Worm (Caenorhabditis elegans) whole organism, L1 larva: Measurements from ENCODE around the gene trpp-3.

Experiments
- C04F5.9 ChIP-seq: sonication (generic microtip); optimal IDR thresholded peaks from 2 replicates; lab custom pipeline; 2016; ENCODE audit warnings: missing genetic modification characterization, missing compliant biosample characterization
- C34B4.2 ChIP-seq: sonication (generic microtip); optimal IDR thresholded peaks from 2 replicates; lab custom pipeline; 2017; ENCODE audit warnings: mild to moderate bottlenecking, missing genetic modification characterization, missing compliant biosample characterization
- F16B12.6 ChIP-seq: fragments of 150-350 bp; optimal IDR thresholded peaks from 2 replicates; lab custom pipeline; 2014; ENCODE audit warnings: missing biosample characterization, missing genetic modification characterization
- Y116A8C.19 ChIP-seq: sonication (generic microtip); optimal IDR thresholded peaks from 2 replicates; lab custom pipeline; 2016; ENCODE audit warnings: missing compliant biosample characterization, missing genetic modification characterization, borderline replicate concordance
- aha-1 ChIP-seq: fragments of 150-350 bp; optimal IDR thresholded peaks from 2 replicates; lab custom pipeline; 2014; ENCODE audit warnings: missing biosample characterization, missing genetic modification characterization
- alr-1 ChIP-seq: fragments of 200-800 bp; sonication (Bioruptor generic); optimal IDR thresholded peaks from 2 replicates; lab custom pipeline; 2018; ENCODE audit warnings: borderline replicate concordance, mild to moderate bottlenecking, missing genetic modification characterization, missing compliant biosample characterization
- ama-1 ChIP-seq: fragments of 150-350 bp; optimal IDR thresholded peaks from 2 replicates; lab custom pipeline; 2014
- blmp-1 ChIP-seq: fragments of 150-350 bp; optimal IDR thresholded peaks from 2 replicates; lab custom pipeline; 2014; ENCODE audit warnings: missing biosample characterization, missing genetic modification characterization
- ceh-8 ChIP-seq: fragments of 200-800 bp; sonication (Bioruptor generic); optimal IDR thresholded peaks from 2 replicates; lab custom pipeline; 2018; ENCODE audit warnings: mild to moderate bottlenecking, missing genetic modification characterization, moderate library complexity, missing compliant biosample characterization
- efl-1 ChIP-seq, 4 experiments: fragments of 150-350 bp; optimal IDR thresholded peaks in 3 of 4; peaks in 1 of 4; 1 replicate in 1 of 4; 2 replicates in 3 of 4; lab custom pipeline; 2014; ENCODE audit warnings: missing biosample characterization in 2 of 4, missing genetic modification characterization in 2 of 4, missing genetic modification reagents in 2 of 4
- egl-13 ChIP-seq: sonication (generic microtip); optimal IDR thresholded peaks from 2 replicates; lab custom pipeline; 2016; ENCODE audit warnings: missing genotype, missing genetic modification reagents, missing genetic modification characterization, missing compliant biosample characterization
- egl-27 ChIP-seq, 2 experiments: fragments of 150-350 bp in 1 of 2; sonication (generic microtip); optimal IDR thresholded peaks; 3 replicates each; lab custom pipeline; 2017 to 2018; ENCODE audit warnings: missing biosample characterization in 2 of 2, missing genetic modification characterization in 2 of 2, missing genetic modification reagents in 2 of 2
- elt-2 ChIP-seq: sonication (generic microtip); optimal IDR thresholded peaks from 2 replicates; lab custom pipeline; 2016; ENCODE audit warnings: missing genetic modification characterization, mild to moderate bottlenecking, inconsistent platforms, missing compliant biosample characterization, missing genetic modification reagents
- elt-3 ChIP-seq, 6 experiments: fragments of 150-350 bp in 1 of 6; sonication (generic microtip); optimal IDR thresholded peaks; 2 replicates each; lab custom pipeline; 2017 to 2018; ENCODE audit warnings: missing biosample characterization in 6 of 6, missing genetic modification characterization in 6 of 6, inconsistent platforms in 1 of 6
- fkh-4 ChIP-seq: sonication (generic microtip); optimal IDR thresholded peaks from 2 replicates; lab custom pipeline; 2016; ENCODE audit warnings: missing compliant biosample characterization, missing genetic modification characterization, borderline replicate concordance
- fkh-8 ChIP-seq: sonication (generic microtip); optimal IDR thresholded peaks from 2 replicates; lab custom pipeline; 2016; ENCODE audit warnings: mild to moderate bottlenecking, missing genetic modification characterization, missing compliant biosample characterization
- isw-1 ChIP-seq: fragments of 200-800 bp; sonication (Bioruptor generic); IDR thresholded peaks from 2 replicates; pipeline ENCODE4 v1.3.6; 2022; ENCODE audit warnings: missing genetic modification characterization, missing compliant biosample characterization
- jun-1 ChIP-seq: fragments of 150-350 bp; optimal IDR thresholded peaks from 2 replicates; lab custom pipeline; 2014; ENCODE audit warnings: missing biosample characterization, missing genetic modification reagents, missing genetic modification characterization
- lin-13 ChIP-seq: fragments of 150-350 bp; optimal IDR thresholded peaks from 2 replicates; lab custom pipeline; 2014; ENCODE audit warnings: missing biosample characterization, missing genetic modification reagents, missing genetic modification characterization
- lin-14 ChIP-seq: fragments of 200-800 bp; sonication (Bioruptor generic); optimal IDR thresholded peaks from 2 replicates; lab custom pipeline; 2018; ENCODE audit warnings: mild to moderate bottlenecking, missing genetic modification characterization, moderate library complexity, missing compliant biosample characterization
- lin-35 ChIP-seq, 2 experiments: fragments of 150-350 bp; optimal IDR thresholded peaks; 2 replicates each; lab custom pipeline; 2014; ENCODE audit warnings: missing biosample characterization in 2 of 2, missing genetic modification characterization in 2 of 2, missing genetic modification reagents in 2 of 2
- lin-39 ChIP-seq: fragments of 150-350 bp; optimal IDR thresholded peaks from 2 replicates; lab custom pipeline; 2014; ENCODE audit warnings: missing biosample characterization, missing genetic modification reagents, missing genetic modification characterization
- lsy-2 ChIP-seq, 2 experiments: fragments of 150-350 bp; optimal IDR thresholded peaks; 2 replicates each; lab custom pipeline; 2014; ENCODE audit warnings: missing biosample characterization in 2 of 2, missing genetic modification characterization in 2 of 2
- mef-2 ChIP-seq: fragments of 150-350 bp; optimal IDR thresholded peaks from 2 replicates; lab custom pipeline; 2014; ENCODE audit warnings: missing biosample characterization, missing genetic modification characterization
- mep-1 ChIP-seq: fragments of 150-350 bp; optimal IDR thresholded peaks from 2 replicates; lab custom pipeline; 2014; ENCODE audit warnings: missing biosample characterization, missing genetic modification characterization
- nhr-20 ChIP-seq: sonication (generic microtip); optimal IDR thresholded peaks from 2 replicates; lab custom pipeline; 2016; ENCODE audit warnings: mild to moderate bottlenecking, missing genetic modification characterization, missing compliant biosample characterization
- nhr-28 ChIP-seq: fragments of 150-350 bp; optimal IDR thresholded peaks from 2 replicates; lab custom pipeline; 2014; ENCODE audit warnings: missing biosample characterization, missing genetic modification characterization
- nhr-47 ChIP-seq: sonication (generic microtip); optimal IDR thresholded peaks from 2 replicates; lab custom pipeline; 2016; ENCODE audit warnings: mild to moderate bottlenecking, missing genetic modification characterization, moderate library complexity, missing compliant biosample characterization
- nhr-71 ChIP-seq: sonication (generic microtip); optimal IDR thresholded peaks from 2 replicates; lab custom pipeline; 2016; ENCODE audit warnings: mild to moderate bottlenecking, missing genetic modification characterization, moderate library complexity, missing compliant biosample characterization
- nhr-76 ChIP-seq: sonication (generic microtip); optimal IDR thresholded peaks from 2 replicates; lab custom pipeline; 2017; ENCODE audit warnings: missing biosample characterization, missing genetic modification characterization
- nhr-84 ChIP-seq: sonication (generic microtip); optimal IDR thresholded peaks from 2 replicates; lab custom pipeline; 2017; ENCODE audit warnings: missing biosample characterization, missing genetic modification characterization
- pag-3 ChIP-seq: sonication (generic microtip); optimal IDR thresholded peaks from 2 replicates; lab custom pipeline; 2017; ENCODE audit warnings: missing genetic modification characterization, mild to moderate bottlenecking, missing compliant biosample characterization, antibody characterized with exemption, borderline replicate concordance; ENCODE audit not compliant: insufficient read depth
- pax-3 ChIP-seq: fragments of 200-800 bp; sonication (Bioruptor generic); optimal IDR thresholded peaks from 2 replicates; lab custom pipeline; 2018; ENCODE audit warnings: mild to moderate bottlenecking, missing genetic modification characterization, moderate library complexity, missing compliant biosample characterization
- pqm-1 ChIP-seq: sonication (generic microtip); optimal IDR thresholded peaks from 3 replicates; lab custom pipeline; 2017; ENCODE audit warnings: missing biosample characterization, missing genetic modification characterization
- snpc-4 ChIP-seq: fragments of 150-350 bp; optimal IDR thresholded peaks from 2 replicates; lab custom pipeline; 2014; ENCODE audit warnings: missing biosample characterization, missing genetic modification characterization
- sup-37 ChIP-seq: fragments of 200-800 bp; sonication (Bioruptor generic); optimal IDR thresholded peaks from 2 replicates; lab custom pipeline; 2018; ENCODE audit warnings: mild to moderate bottlenecking, missing genetic modification characterization, missing compliant biosample characterization
- swsn-7 ChIP-seq: sonication (generic microtip); optimal IDR thresholded peaks from 2 replicates; lab custom pipeline; 2016; ENCODE audit warnings: missing genetic modification characterization, missing compliant biosample characterization
- unc-98 ChIP-seq: fragments of 200-800 bp; sonication (Bioruptor generic); IDR thresholded peaks from 2 replicates; pipeline ENCODE4 v1.3.6; 2022; ENCODE audit warnings: missing genetic modification characterization, missing compliant biosample characterization
- vab-15 ChIP-seq: sonication (generic microtip); optimal IDR thresholded peaks from 2 replicates; lab custom pipeline; 2017; ENCODE audit warnings: missing genotype, mild to moderate bottlenecking, missing genetic modification characterization, missing compliant biosample characterization
- zag-1 ChIP-seq: fragments of 150-350 bp; optimal IDR thresholded peaks from 2 replicates; lab custom pipeline; 2014; ENCODE audit warnings: missing biosample characterization, missing genetic modification characterization
- zip-4 ChIP-seq: fragments of 200-800 bp; sonication (Bioruptor generic); optimal IDR thresholded peaks from 2 replicates; lab custom pipeline; 2018; ENCODE audit warnings: mild to moderate bottlenecking, missing genetic modification characterization, moderate library complexity, missing compliant biosample characterization
- ztf-11 ChIP-seq, 2 experiments: sonication (generic microtip); optimal IDR thresholded peaks; 2 replicates each; lab custom pipeline; 2016 to 2017; ENCODE audit warnings: missing genetic modification characterization in 2 of 2, missing biosample characterization in 1 of 2, missing compliant biosample characterization in 1 of 2
- ztf-4 ChIP-seq: fragments of 150-350 bp; optimal IDR thresholded peaks from 2 replicates; lab custom pipeline; 2014; ENCODE audit warnings: missing biosample characterization, missing genetic modification characterization

Gene trpp-3

DNA sequence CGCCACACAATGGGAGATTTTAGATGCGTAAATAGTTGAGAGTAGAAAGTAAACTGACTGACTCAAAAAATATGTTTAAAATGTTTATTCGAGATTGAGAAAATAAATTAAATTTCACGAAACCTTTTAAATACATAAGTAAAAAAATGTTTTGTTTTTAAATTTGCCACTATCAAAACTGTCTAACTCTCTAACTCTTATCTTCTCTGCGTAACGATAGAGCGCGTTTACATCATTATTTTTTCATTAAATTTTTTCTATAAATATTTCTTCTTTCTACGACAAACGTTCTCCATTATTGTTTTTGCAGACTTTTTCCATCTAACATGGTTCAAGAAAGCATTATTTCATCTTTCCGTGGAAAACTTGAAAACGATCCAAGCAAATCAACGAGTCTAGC lies 17.5 kb downstream of the trpp-3 start, which contains the start of gene eif-2Balpha (continued):
- TF ChIP-seq nhr-84 (tag; lab: Kevin White, UChicago) (no peak), pag-3 (tag; lab: Kevin White, UChicago) (no peak), sup-37 (GFP tag; lab: Kevin White, UChicago) (no peak), nhr-47 (tag; lab: Kevin White, UChicago) (no peak)

- TF ChIP-seq nhr-28 (tag; lab: Kevin White, UChicago) (no peak), zip-4 (no peak), lin-39 (tag; lab: Kevin White, UChicago) (no peak), pqm-1 (tag; lab: Kevin White, UChicago) (no peak)
These were observed 18.8 kb downstream of the trpp-3 start, which contains the start of gene ZK1098.9 for ce11 chrIII:9544125-9544524. Gene ZK1098.9 (plus strand): TSS chrIII:9544425.

ce11 chrIII:9544820-9545219 lies 19.5 kb downstream of the trpp-3 start, which contains the start of gene ZK1098.12:
Gene ZK1098.12 (plus strand): TSS chrIII:9545120.
- no peak for TF ChIP-seq unc-98 (GFP tag; lab: Robert Waterston, UW)
- no peak for TF ChIP-seq efl-1 (optimal IDR thresholded peaks at IDR 0.05; lab: Kevin White, UChicago)
- TF ChIP-seq efl-1 (GFP tag; optimal IDR thresholded peaks at IDR 0.05 in 1 of 2; lab: Kevin White, UChicago): peak in 1 of 2 experiments; percentile 76

DNA sequence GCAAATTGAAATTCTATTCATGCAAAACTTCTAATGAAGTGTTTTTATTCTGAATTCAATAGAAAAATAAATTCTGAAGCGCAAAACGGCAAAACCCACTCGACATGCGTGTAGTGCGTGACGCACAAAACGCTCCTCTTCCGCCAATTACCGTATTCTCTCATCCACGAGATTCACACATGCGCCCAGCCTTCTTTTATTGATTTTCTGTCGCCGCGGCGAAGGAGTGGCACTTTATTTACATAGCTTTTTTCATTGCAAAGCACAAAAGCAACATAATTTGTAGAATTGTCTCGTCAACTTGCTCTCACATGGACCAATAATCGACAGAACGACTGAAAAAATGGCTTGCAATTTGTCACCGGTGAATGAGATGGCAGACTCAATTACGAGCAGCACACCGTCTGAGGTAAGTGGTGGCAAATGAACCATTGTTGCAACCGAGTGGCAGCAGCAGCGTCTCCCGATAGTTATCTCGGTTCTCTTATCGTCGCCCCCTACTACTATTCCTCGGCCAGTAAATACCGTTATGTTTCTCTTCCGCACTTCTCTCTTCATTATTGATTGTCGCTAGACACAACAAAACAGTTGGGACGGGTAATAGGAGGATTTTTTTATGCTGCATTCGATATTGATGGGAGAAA lies 20.8 kb downstream of the trpp-3 start, which contains the start of gene unc-16:
Gene unc-16 (plus strand): TSS at position 243 of the 644 bp plus-strand sequence.
- TF ChIP-seq lin-39 (tag; lab: Kevin White, UChicago) (peak; percentile 35), lsy-2 (tag; optimal IDR thresholded peaks at IDR 0.05; lab: Kevin White, UChicago) (peak; percentile 99 to 100), lin-35 (GFP tag; optimal IDR thresholded peaks at IDR 0.05; lab: Kevin White, UChicago) (peak; percentile 86), nhr-71 (tag; lab: Kevin White, UChicago) (peak; percentile 95), fkh-8 (tag; lab: Kevin White, UChicago) (peak; percentile 90), egl-27 (tag; optimal IDR thresholded peaks at IDR 0.05; lab: Kevin White, UChicago) (no peak), F16B12.6 (tag; lab: Kevin White, UChicago) (peak; percentile 69), efl-1 (optimal IDR thresholded peaks at IDR 0.05; lab: Kevin White, UChicago) (peak; percentile 85 to 88), efl-1 (GFP tag; optimal IDR thresholded peaks at IDR 0.05 in 1 of 2; lab: Kevin White, UChicago) (peak; percentile 82 to 98), pqm-1 (tag; lab: Kevin White, UChicago) (no peak), ztf-11 (tag; optimal IDR thresholded peaks at IDR 0.05; lab: Kevin White, UChicago) (peak in 1 of 2 experiments; percentile 78), pax-3 (tag; lab: Kevin White, UChicago) (peak; percentile 69), egl-13 (tag; lab: Kevin White, UChicago) (peak; percentile 88), ceh-8 (peak; percentile 85), mef-2 (peak; percentile 44), nhr-76 (tag; lab: Kevin White, UChicago) (no peak), ama-1 (lab: Kevin White, UChicago) (peak; percentile 83), nhr-28 (tag; lab: Kevin White, UChicago) (no peak), jun-1 (peak; percentile 76), fkh-4 (peak; percentile 63), nhr-20 (tag; lab: Kevin White, UChicago) (peak; percentile 90), swsn-7 (tag; lab: Kevin White, UChicago) (peak; percentile 94), lin-14 (GFP tag; lab: Kevin White, UChicago) (peak; percentile 95), snpc-4 (tag; lab: Kevin White, UChicago) (peak; percentile 73), isw-1 (GFP tag; lab: Robert Waterston, UW) (peak; percentile 91), C34B4.2 (tag; lab: Kevin White, UChicago) (no peak), zag-1 (tag; lab: Kevin White, UChicago) (no peak), blmp-1 (tag; lab: Kevin White, UChicago) (peak; percentile 72), alr-1 (tag; lab: Kevin White, UChicago) (no peak), zip-4 (peak; percentile 78), C04F5.9 (peak; percentile 83), elt-3 (tag; optimal IDR thresholded peaks at IDR 0.05; lab: Kevin White, UChicago) (peak in 2 of 6 experiments; percentile 29 to 54), vab-15 (tag; lab: Kevin White, UChicago) (no peak), Y116A8C.19 (no peak), lin-13 (GFP tag; lab: Kevin White, UChicago) (peak; percentile 90), unc-98 (GFP tag; lab: Robert Waterston, UW) (no peak), aha-1 (tag; lab: Kevin White, UChicago) (peak; percentile 67), mep-1 (tag; lab: Kevin White, UChicago) (peak; percentile 95), elt-2 (tag; lab: Kevin White, UChicago) (peak; percentile 19), ztf-4 (tag; lab: Kevin White, UChicago) (peak; percentile 80)
